Fruit fly (Drosophila melanogaster): ENCODE data around the gene CG5928.

- TF ChIP-seq psq (optimal IDR thresholded peaks at IDR 0.05) (no peak), pan (optimal IDR thresholded peaks at IDR 0.05) (no peak), CG8478 (optimal IDR thresholded peaks at IDR 0.05) (no peak)
These were observed 34.9 kb upstream of the CG5928 start for dm6 chrX:6032826-6033225.
